In the genomic region with DNA sequence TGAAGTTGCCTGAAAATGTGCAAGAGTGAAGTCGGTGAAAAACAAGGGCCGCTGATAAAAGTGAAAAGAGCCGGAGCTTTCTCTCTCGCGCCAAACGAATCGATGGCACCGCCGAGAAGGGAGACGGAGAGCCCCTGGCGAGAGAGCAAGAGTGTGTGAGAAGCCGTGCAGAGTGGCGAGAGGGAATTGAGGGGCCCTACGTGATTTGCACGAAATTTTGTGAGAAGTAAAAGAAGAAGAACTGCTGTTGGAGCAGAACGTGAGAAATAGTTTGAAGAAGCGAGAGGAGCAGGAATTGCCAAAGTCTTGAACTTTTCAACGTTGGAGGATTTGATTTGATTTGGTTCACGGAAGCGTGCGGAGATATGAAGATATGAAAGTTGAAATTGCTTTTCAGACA, we compare ENCODE assay signal across 8 worm cellular contexts.
TF ChIP-seq lines count a peak whose summit lies in the region.

TSS of gene aldo-1 (minus strand) at position 9 of the 400 bp plus-strand sequence.

TF ChIP-seq in whole organism, L1 larva, 84 proteins besides CTCF, POLR2A, EP300 and RAD21 (continues in another document):
- no peak for TF ChIP-seq dpl-1 (GFP tag; optimal IDR thresholded peaks at IDR 0.05; lab: Kevin White, UChicago)
- no peak for TF ChIP-seq fos-1 (tag; optimal IDR thresholded peaks at IDR 0.05; lab: Kevin White, UChicago)
- no peak for TF ChIP-seq ceh-88 (GFP tag; IDR thresholded peaks at IDR 0.05; lab: Robert Waterston, UW)
- no peak for TF ChIP-seq nhr-11 (tag; optimal IDR thresholded peaks at IDR 0.05; lab: Kevin White, UChicago)
- TF ChIP-seq ceh-82 (tag; optimal IDR thresholded peaks at IDR 0.05; lab: Kevin White, UChicago), result peak; percentile 6 to 38 (median 24)
- no peak for TF ChIP-seq unc-130 (tag; optimal IDR thresholded peaks at IDR 0.05; lab: Kevin White, UChicago)
- no peak for TF ChIP-seq irx-1 (tag; optimal IDR thresholded peaks at IDR 0.05; lab: Kevin White, UChicago)
- no peak for TF ChIP-seq C34B4.2 (tag; optimal IDR thresholded peaks at IDR 0.05; lab: Kevin White, UChicago)
- no peak for TF ChIP-seq tlp-1 (tag; optimal IDR thresholded peaks at IDR 0.05; lab: Kevin White, UChicago)
- no peak for TF ChIP-seq elt-2 (tag; optimal IDR thresholded peaks at IDR 0.05; lab: Kevin White, UChicago)
- TF ChIP-seq rnt-1 (tag; optimal IDR thresholded peaks at IDR 0.05; lab: Kevin White, UChicago), result peak; percentile 25

TF ChIP-seq in whole organism, L2 larva, 48 proteins besides CTCF, POLR2A, EP300 and RAD21 (continues in another document):
- no peak for TF ChIP-seq gmeb-1 (tag; optimal IDR thresholded peaks at IDR 0.05; lab: Kevin White, UChicago)
- peak; percentile 60 for TF ChIP-seq F13H6.1 (tag; optimal IDR thresholded peaks at IDR 0.05; lab: Kevin White, UChicago)
- no peak for TF ChIP-seq ztf-1 (GFP tag; conservative IDR thresholded peaks at IDR 0.05; lab: Robert Waterston, UW)
- TF ChIP-seq lin-11 (tag; optimal IDR thresholded peaks at IDR 0.05; lab: Kevin White, UChicago), result peak; percentile 70
- TF ChIP-seq elt-3 (tag; optimal IDR thresholded peaks at IDR 0.05; lab: Kevin White, UChicago), result no peak
- TF ChIP-seq ZK546.5 (tag; optimal IDR thresholded peaks at IDR 0.05; lab: Kevin White, UChicago), result no peak
- TF ChIP-seq Y55F3AM.14 (GFP tag; optimal IDR thresholded peaks at IDR 0.05; lab: Kevin White, UChicago), result no peak
- TF ChIP-seq R02D3.7 (tag; optimal IDR thresholded peaks at IDR 0.05; lab: Kevin White, UChicago), result no peak
- TF ChIP-seq nhr-23 (tag; optimal IDR thresholded peaks at IDR 0.05; lab: Kevin White, UChicago), result no peak
- TF ChIP-seq snpc-4 (tag; optimal IDR thresholded peaks at IDR 0.05; lab: Kevin White, UChicago), result no peak
- no peak for TF ChIP-seq sma-3 (GFP tag; optimal IDR thresholded peaks at IDR 0.05; lab: Kevin White, UChicago)

TF ChIP-seq in whole organism, L3 larva, 47 proteins besides CTCF, POLR2A, EP300 and RAD21:
- TF ChIP-seq lin-39 (tag; optimal IDR thresholded peaks at IDR 0.05; lab: Kevin White, UChicago) (peak; percentile 2), egl-5 (tag; optimal IDR thresholded peaks at IDR 0.05; lab: Kevin White, UChicago) (peak; percentile 34), ztf-4 (tag; optimal IDR thresholded peaks at IDR 0.05; lab: Kevin White, UChicago) (no peak), hmg-11 (tag; optimal IDR thresholded peaks at IDR 0.05; lab: Kevin White, UChicago) (peak; percentile 59), nhr-23 (tag; optimal IDR thresholded peaks at IDR 0.05; lab: Kevin White, UChicago) (no peak), lin-15B (tag; optimal IDR thresholded peaks at IDR 0.05; lab: Kevin White, UChicago) (peak; percentile 5), nhr-43 (tag; optimal IDR thresholded peaks at IDR 0.05; lab: Kevin White, UChicago; ENCODE audit: poor library complexity, severe bottlenecking) (no peak), fkh-10 (GFP tag; optimal IDR thresholded peaks at IDR 0.05; lab: Kevin White, UChicago) (peak; percentile 27), snpc-4 (tag; optimal IDR thresholded peaks at IDR 0.05; lab: Kevin White, UChicago) (peak; percentile 19), nfya-1 (tag; optimal IDR thresholded peaks at IDR 0.05; lab: Kevin White, UChicago; ENCODE audit: insufficient read depth) (peak; percentile 64)

TF ChIP-seq in whole organism, L4 larva, 104 proteins besides CTCF, POLR2A, EP300 and RAD21 (continues in another document):
- TF ChIP-seq nhr-41 (GFP tag; IDR thresholded peaks at IDR 0.05; lab: Robert Waterston, UW) (no peak), set-16 (GFP tag; IDR thresholded peaks at IDR 0.05; lab: Robert Waterston, UW) (peak; percentile 80), snpc-4 (tag; optimal IDR thresholded peaks at IDR 0.05; lab: Kevin White, UChicago) (no peak), Y105C5A.15 (GFP tag; IDR thresholded peaks at IDR 0.05; lab: Robert Waterston, UW) (no peak), mep-1 (tag; optimal IDR thresholded peaks at IDR 0.05; lab: Kevin White, UChicago) (peak; percentile 48), hif-1 (tag; optimal IDR thresholded peaks at IDR 0.05; lab: Kevin White, UChicago) (peak; percentile 79 to 99), nhr-28 (tag; optimal IDR thresholded peaks at IDR 0.05; lab: Kevin White, UChicago) (no peak), zfp-2 (tag; optimal IDR thresholded peaks at IDR 0.05; lab: Kevin White, UChicago) (no peak), lin-15B (tag; optimal IDR thresholded peaks at IDR 0.05; lab: Kevin White, UChicago) (no peak), zag-1 (tag; optimal IDR thresholded peaks at IDR 0.05; lab: Kevin White, UChicago) (no peak), mes-2 (tag; optimal IDR thresholded peaks at IDR 0.05; lab: Kevin White, UChicago; ENCODE audit: poor library complexity, severe bottlenecking) (no peak), ces-1 (GFP tag; optimal IDR thresholded peaks at IDR 0.05; lab: Kevin White, UChicago) (peak; percentile 76)

TF ChIP-seq in whole organism, late embryonic, 69 proteins besides CTCF, POLR2A, EP300 and RAD21 (continues in another document):
- no peak for TF ChIP-seq ceh-45 (GFP tag; IDR thresholded peaks at IDR 0.05; lab: Robert Waterston, UW)
- TF ChIP-seq pat-9 (tag; optimal IDR thresholded peaks at IDR 0.05; lab: Kevin White, UChicago), result no peak
- TF ChIP-seq elt-2 (tag; optimal IDR thresholded peaks at IDR 0.05; lab: Kevin White, UChicago), result no peak
- peak; percentile 51 for TF ChIP-seq nfya-1 (tag; optimal IDR thresholded peaks at IDR 0.05; lab: Kevin White, UChicago)
- no peak for TF ChIP-seq ceh-6 (GFP tag; optimal IDR thresholded peaks at IDR 0.05; lab: Kevin White, UChicago)
- TF ChIP-seq fkh-6 (tag; optimal IDR thresholded peaks at IDR 0.05; lab: Kevin White, UChicago), result no peak
- TF ChIP-seq ceh-14 (tag; optimal IDR thresholded peaks at IDR 0.05; lab: Kevin White, UChicago), result no peak
- peak; percentile 54 for TF ChIP-seq ceh-31 (tag; optimal IDR thresholded peaks at IDR 0.05; lab: Kevin White, UChicago)
- TF ChIP-seq pros-1 (tag; optimal IDR thresholded peaks at IDR 0.05; lab: Kevin White, UChicago), result no peak
- no peak for TF ChIP-seq ref-2 (tag; optimal IDR thresholded peaks at IDR 0.05; lab: Kevin White, UChicago)
- TF ChIP-seq ahr-1 (tag; optimal IDR thresholded peaks at IDR 0.05; lab: Kevin White, UChicago), result no peak
- no peak for TF ChIP-seq nhr-232 (tag; optimal IDR thresholded peaks at IDR 0.05; lab: Kevin White, UChicago)
- TF ChIP-seq pha-2 (tag; optimal IDR thresholded peaks at IDR 0.05; lab: Kevin White, UChicago), result no peak

TF ChIP-seq in whole organism, midembryonic, 9 proteins besides CTCF, POLR2A, EP300 and RAD21:
- TF ChIP-seq ref-1 (GFP tag; conservative IDR thresholded peaks at IDR 0.05; lab: Robert Waterston, UW) (no peak), ztf-23 (GFP tag; IDR thresholded peaks at IDR 0.05; lab: Robert Waterston, UW) (no peak), T22C8.4 (GFP tag; IDR thresholded peaks at IDR 0.05; lab: Robert Waterston, UW) (peak; percentile 44; the same call in 1 of the 2 replicates), tab-1 (GFP tag; IDR thresholded peaks at IDR 0.05; lab: Robert Waterston, UW) (no peak), flt-1 (GFP tag; IDR thresholded peaks at IDR 0.05; lab: Robert Waterston, UW) (0 out of 2 replicates have a peak, but pooled peaks have one; percentile 35)

TF ChIP-seq in whole organism, mixed stage, embryonic, 35 proteins besides CTCF, POLR2A, EP300 and RAD21:
- no peak for TF ChIP-seq bed-3 (GFP tag; optimal IDR thresholded peaks at IDR 0.05; lab: Kevin White, UChicago)
- TF ChIP-seq elt-1 (tag; optimal IDR thresholded peaks at IDR 0.05; lab: Kevin White, UChicago; ENCODE audit: borderline replicate concordance, insufficient read depth), result no peak
- TF ChIP-seq unc-120 (tag; optimal IDR thresholded peaks at IDR 0.05; lab: Kevin White, UChicago; ENCODE audit: poor library complexity, severe bottlenecking), result peak; percentile 73
- no peak for TF ChIP-seq hlh-1 (tag; optimal IDR thresholded peaks at IDR 0.05; lab: Kevin White, UChicago)
- no peak for TF ChIP-seq lin-13 (tag; optimal IDR thresholded peaks at IDR 0.05; lab: Kevin White, UChicago)
- TF ChIP-seq ces-1 (GFP tag; optimal IDR thresholded peaks at IDR 0.05; lab: Kevin White, UChicago), result peak; percentile 74
- TF ChIP-seq ham-2 (GFP tag; optimal IDR thresholded peaks at IDR 0.05; lab: Kevin White, UChicago), result no peak
- no peak for TF ChIP-seq pha-4 (tag; optimal IDR thresholded peaks at IDR 0.05; lab: Kevin White, UChicago)
- no peak for TF ChIP-seq elt-3 (tag; optimal IDR thresholded peaks at IDR 0.05; lab: Kevin White, UChicago)
- TF ChIP-seq sptf-1 (tag; optimal IDR thresholded peaks at IDR 0.05; lab: Kevin White, UChicago), result no peak
- TF ChIP-seq snpc-4 (tag; optimal IDR thresholded peaks at IDR 0.05; lab: Kevin White, UChicago), result no peak

TF ChIP-seq in whole organism, young adult, 124 proteins besides CTCF, POLR2A, EP300 and RAD21 (continues in another document):
- TF ChIP-seq atf-7 (tag; optimal IDR thresholded peaks at IDR 0.05; lab: Kevin White, UChicago) (no peak), B0261.1 (tag; optimal IDR thresholded peaks at IDR 0.05; lab: Kevin White, UChicago) (no peak), ztf-26 (tag; optimal IDR thresholded peaks at IDR 0.05; lab: Kevin White, UChicago) (no peak), B0035.1 (tag; optimal IDR thresholded peaks at IDR 0.05; lab: Kevin White, UChicago) (no peak), ets-4 (GFP tag; optimal IDR thresholded peaks at IDR 0.05; lab: Kevin White, UChicago) (no peak), zfh-2 (GFP tag; conservative IDR thresholded peaks at IDR 0.05; lab: Robert Waterston, UW) (peak; percentile 70), F49E8.2 (tag; optimal IDR thresholded peaks at IDR 0.05; lab: Kevin White, UChicago; ENCODE audit: insufficient read depth) (no peak), F57A8.1 (GFP tag; optimal IDR thresholded peaks at IDR 0.05; lab: Kevin White, UChicago) (no peak), Y53G8AR.9 (GFP tag; conservative IDR thresholded peaks at IDR 0.05; lab: Robert Waterston, UW) (no peak), madf-8 (GFP tag; conservative IDR thresholded peaks at IDR 0.05; lab: Robert Waterston, UW) (no peak), C17E4.6 (GFP tag; IDR thresholded peaks at IDR 0.05; lab: Robert Waterston, UW) (no peak), zim-3 (tag; optimal IDR thresholded peaks at IDR 0.05; lab: Kevin White, UChicago) (no peak), bed-1 (GFP tag; IDR thresholded peaks at IDR 0.05; lab: Robert Waterston, UW) (no peak), cebp-2 (GFP tag; IDR thresholded peaks at IDR 0.05; lab: Robert Waterston, UW) (no peak), sdz-38 (tag; optimal IDR thresholded peaks at IDR 0.05; lab: Kevin White, UChicago) (no peak), let-526 (GFP tag; IDR thresholded peaks at IDR 0.05; lab: Robert Waterston, UW) (no peak), sptf-2 (GFP tag; optimal IDR thresholded peaks at IDR 0.05; lab: Kevin White, UChicago) (no peak), lir-1 (GFP tag; conservative IDR thresholded peaks at IDR 0.05; lab: Robert Waterston, UW) (no peak), mel-28 (tag; optimal IDR thresholded peaks at IDR 0.05; lab: Kevin White, UChicago; ENCODE audit: borderline replicate concordance) (no peak), cebp-1 (GFP tag; IDR thresholded peaks at IDR 0.05; lab: Robert Waterston, UW) (0 out of 2 replicates have a peak, but pooled peaks have one; percentile 23), cebp-1 (tag; optimal IDR thresholded peaks at IDR 0.05; lab: Kevin White, UChicago) (no peak), dox-1 (GFP tag; IDR thresholded peaks at IDR 0.05; lab: Robert Waterston, UW) (no peak), ceh-91 (GFP tag; IDR thresholded peaks at IDR 0.05; lab: Robert Waterston, UW) (no peak)
